Fruit fly (Drosophila melanogaster) whole organism, embryonic: Measurements from ENCODE around the gene CG18788.
A peak's percentile ranks its signal among the peaks of the same experiment; 100 is the strongest.

Source experiments
- Awh ChIP-seq: fragments of 200-800 bp; sonication (Bioruptor generic); IDR thresholded peaks from 2 replicates; pipeline ENCODE4, ENCODE4 v1.3.6; 2022; ENCODE audit warnings: missing biosample characterization, missing genetic modification characterization
- CG12071 ChIP-seq: fragments of 200-800 bp; sonication (Bioruptor generic); optimal IDR thresholded peaks from 3 replicates; lab custom pipeline; 2018; ENCODE audit warnings: missing biosample characterization, mild to moderate bottlenecking, missing genetic modification characterization
- CG13624 ChIP-seq: fragments of 200-800 bp; sonication (Bioruptor generic); optimal IDR thresholded peaks from 2 replicates; lab custom pipeline; 2016; ENCODE audit warnings: missing biosample characterization, missing genetic modification characterization
- CG13775 ChIP-seq: fragments of 200-800 bp; sonication (Bioruptor generic); optimal IDR thresholded peaks from 3 replicates; lab custom pipeline; 2017; ENCODE audit warnings: missing biosample characterization, mild to moderate bottlenecking, missing genetic modification characterization
- CG14710 ChIP-seq: fragments of 200-800 bp; sonication (Bioruptor generic); optimal IDR thresholded peaks from 3 replicates; lab custom pipeline; 2019; ENCODE audit warnings: missing biosample characterization, mild to moderate bottlenecking, missing genetic modification characterization, moderate library complexity
- CG15269 ChIP-seq: fragments of 200-800 bp; sonication (Bioruptor generic); optimal IDR thresholded peaks from 2 replicates; lab custom pipeline; 2018; ENCODE audit warnings: missing biosample characterization, mild to moderate bottlenecking, missing genetic modification characterization, moderate library complexity
- CG15696 ChIP-seq: fragments of 200-800 bp; sonication (Bioruptor generic); optimal IDR thresholded peaks from 2 replicates; lab custom pipeline; 2019; ENCODE audit warnings: missing biosample characterization, mild to moderate bottlenecking, missing genetic modification characterization, moderate library complexity
- CG16863 ChIP-seq: fragments of 200-800 bp; sonication (Bioruptor generic); optimal IDR thresholded peaks from 3 replicates; lab custom pipeline; 2016; ENCODE audit warnings: missing biosample characterization, missing genetic modification characterization
- CG17359 ChIP-seq: fragments of 200-800 bp; sonication (Bioruptor generic); optimal IDR thresholded peaks from 3 replicates; lab custom pipeline; 2018; ENCODE audit warnings: missing biosample characterization, mild to moderate bottlenecking, missing genetic modification characterization, moderate library complexity
- CG17361 ChIP-seq: fragments of 200-800 bp; sonication (Bioruptor generic); IDR thresholded peaks from 3 replicates; pipeline ENCODE4 v1.3.6; 2022; ENCODE audit warnings: missing biosample characterization, missing genetic modification characterization
- CG17385 ChIP-seq: fragments of 200-800 bp; sonication (Bioruptor generic); optimal IDR thresholded peaks from 3 replicates; lab custom pipeline; 2018; ENCODE audit warnings: missing biosample characterization, mild to moderate bottlenecking, missing genetic modification characterization
- CG17829 ChIP-seq: fragments of 200-800 bp; optimal IDR thresholded peaks from 2 replicates; lab custom pipeline; 2019; ENCODE audit warnings: missing biosample characterization, mild to moderate bottlenecking, missing genetic modification characterization, moderate library complexity
- CG18262 ChIP-seq: fragments of 200-800 bp; optimal IDR thresholded peaks from 3 replicates; lab custom pipeline; 2019; ENCODE audit warnings: missing biosample characterization, mild to moderate bottlenecking, missing genetic modification characterization, moderate library complexity
- CG2120 ChIP-seq: fragments of 200-800 bp; sonication (Bioruptor generic); optimal IDR thresholded peaks from 3 replicates; lab custom pipeline; 2016; ENCODE audit warnings: missing biosample characterization, missing genetic modification characterization
- CG2712 ChIP-seq: fragments of 200-800 bp; optimal IDR thresholded peaks from 3 replicates; lab custom pipeline; 2019; ENCODE audit warnings: missing biosample characterization, mild to moderate bottlenecking, missing genetic modification characterization, moderate library complexity
- CG2875 ChIP-seq: fragments of 200-800 bp; sonication (Bioruptor generic); optimal IDR thresholded peaks from 2 replicates; lab custom pipeline; 2017; ENCODE audit warnings: missing biosample characterization, mild to moderate bottlenecking, missing genetic modification characterization, missing genetic modification reagents
- CG3407 ChIP-seq: fragments of 200-800 bp; sonication (Bioruptor generic); optimal IDR thresholded peaks from 2 replicates; lab custom pipeline; 2018; ENCODE audit warnings: missing biosample characterization, mild to moderate bottlenecking, missing genetic modification characterization
- CG4424 ChIP-seq: fragments of 200-800 bp; sonication (Bioruptor generic); optimal IDR thresholded peaks from 3 replicates; lab custom pipeline; 2016; ENCODE audit warnings: missing biosample characterization, missing genetic modification characterization
- CG4730 ChIP-seq: fragments of 200-800 bp; sonication (Bioruptor generic); IDR thresholded peaks from 2 replicates; pipeline ENCODE4 v1.3.6; 2022; ENCODE audit warnings: missing biosample characterization, missing genetic modification characterization
- CG6791 ChIP-seq: fragments of 200-800 bp; sonication (Bioruptor generic); IDR thresholded peaks from 3 replicates; pipeline ENCODE4 v1.3.6; 2022; ENCODE audit warnings: missing biosample characterization, missing genetic modification characterization; ENCODE audit not compliant: partially characterized antibody
- CG7786 ChIP-seq: fragments of 200-800 bp; sonication (Bioruptor generic); optimal IDR thresholded peaks from 2 replicates; lab custom pipeline; 2016; ENCODE audit warnings: missing biosample characterization, missing genetic modification characterization
- CG8924 ChIP-seq: fragments of 200-800 bp; optimal IDR thresholded peaks from 3 replicates; lab custom pipeline; 2019; ENCODE audit warnings: missing biosample characterization, mild to moderate bottlenecking, missing genetic modification characterization, moderate library complexity
- CHES-1-like ChIP-seq: fragments of 200-800 bp; sonication (Bioruptor generic); optimal IDR thresholded peaks from 2 replicates; lab custom pipeline; 2016; ENCODE audit warnings: missing biosample characterization, missing genetic modification characterization
- D ChIP-seq, 2 experiments: fragments of 200-800 bp in 1 of 2; fragments of >200 bp in 1 of 2; sonication (Bioruptor generic) in 1 of 2; optimal IDR thresholded peaks; 2 replicates in 1 of 2; 3 replicates in 1 of 2; lab custom pipeline; 2017; ENCODE audit warnings: mild to moderate bottlenecking in 1 of 2, missing biosample characterization in 1 of 2, missing genetic modification characterization in 1 of 2, missing genetic modification reagents in 1 of 2
- Dfd ChIP-seq, 2 experiments: fragments of >200 bp; optimal IDR thresholded peaks; 2 replicates each; lab custom pipeline; 2017; ENCODE audit warnings: missing biosample characterization in 2 of 2, missing genetic modification characterization in 2 of 2
- Eip74EF ChIP-seq, 2 experiments: fragments of 200-800 bp in 1 of 2; fragments of >200 bp in 1 of 2; sonication (Bioruptor generic) in 1 of 2; optimal IDR thresholded peaks; 2 replicates each; lab custom pipeline; 2017 to 2019; ENCODE audit warnings: missing biosample characterization in 2 of 2, missing genetic modification characterization in 2 of 2, mild to moderate bottlenecking in 1 of 2, moderate library complexity in 1 of 2
- Fer2 ChIP-seq: fragments of 200-800 bp; sonication (Bioruptor generic); optimal IDR thresholded peaks from 2 replicates; lab custom pipeline; 2018; ENCODE audit warnings: missing biosample characterization, mild to moderate bottlenecking, missing genetic modification characterization, moderate library complexity
- HHEX ChIP-seq: fragments of 200-800 bp; sonication (Bioruptor generic); optimal IDR thresholded peaks from 3 replicates; lab custom pipeline; 2017; ENCODE audit warnings: missing biosample characterization, mild to moderate bottlenecking, missing genetic modification characterization, missing genetic modification reagents
- Hmx ChIP-seq: fragments of 200-800 bp; sonication (Bioruptor generic); optimal IDR thresholded peaks from 2 replicates; lab custom pipeline; 2016; ENCODE audit warnings: missing biosample characterization, missing genetic modification characterization
- Hr3 ChIP-seq: fragments of 200-800 bp; sonication (Bioruptor generic); optimal IDR thresholded peaks from 3 replicates; lab custom pipeline; 2016; ENCODE audit warnings: missing biosample characterization, missing genetic modification characterization
- Lhr ChIP-seq: fragments of 200-800 bp; sonication (Bioruptor generic); optimal IDR thresholded peaks from 3 replicates; lab custom pipeline; 2017; ENCODE audit warnings: mild to moderate bottlenecking, missing biosample characterization, missing genetic modification reagents, missing genetic modification characterization
- MESR4 ChIP-seq: fragments of 200-800 bp; sonication (Bioruptor generic); optimal IDR thresholded peaks from 2 replicates; lab custom pipeline; 2018; ENCODE audit warnings: missing biosample characterization, mild to moderate bottlenecking, missing genetic modification characterization, moderate library complexity
- Mrtf ChIP-seq: fragments of 200-800 bp; sonication (Bioruptor generic); IDR thresholded peaks from 3 replicates; pipeline ENCODE4 v1.3.6; 2022; ENCODE audit warnings: missing biosample characterization, missing genetic modification characterization
- Ssrp ChIP-seq: fragments of 200-800 bp; sonication (Bioruptor generic); optimal IDR thresholded peaks from 2 replicates; lab custom pipeline; 2018; ENCODE audit warnings: missing biosample characterization, mild to moderate bottlenecking, missing genetic modification characterization, moderate library complexity
- Stat92E ChIP-seq, 3 experiments: fragments of >200 bp in 2 of 3; fragments of 200-800 bp in 1 of 3; sonication (Bioruptor generic) in 1 of 3; optimal IDR thresholded peaks; 2 replicates each; lab custom pipeline; 2017 to 2019; ENCODE audit warnings: missing biosample characterization in 3 of 3, missing genetic modification characterization in 3 of 3, mild to moderate bottlenecking in 1 of 3, moderate library complexity in 1 of 3
- bowl ChIP-seq: fragments of 200-800 bp; sonication (Bioruptor generic); IDR thresholded peaks from 2 replicates; pipeline ENCODE4 v1.3.6; 2022; ENCODE audit warnings: missing biosample characterization, missing genetic modification characterization
- btn ChIP-seq: fragments of 200-800 bp; sonication (Bioruptor generic); optimal IDR thresholded peaks from 2 replicates; lab custom pipeline; 2016; ENCODE audit warnings: missing biosample characterization, missing genetic modification characterization
- cad ChIP-seq: fragments of >200 bp; optimal IDR thresholded peaks from 2 replicates; lab custom pipeline; 2017; ENCODE audit warnings: missing biosample characterization, missing genetic modification characterization
- ci ChIP-seq: fragments of 200-800 bp; sonication (Bioruptor generic); IDR thresholded peaks from 3 replicates; pipeline ENCODE4 v1.3.6; 2022; ENCODE audit warnings: missing biosample characterization, missing genetic modification characterization
- corto ChIP-seq: fragments of 200-800 bp; sonication (Bioruptor generic); optimal IDR thresholded peaks from 2 replicates; lab custom pipeline; 2016; ENCODE audit warnings: missing biosample characterization, mild to moderate bottlenecking, missing genetic modification characterization, moderate library complexity
- danr ChIP-seq: fragments of 200-800 bp; sonication (Bioruptor generic); IDR thresholded peaks from 2 replicates; pipeline ENCODE4 v1.3.6; 2022; ENCODE audit warnings: missing biosample characterization, missing genetic modification characterization
- kah ChIP-seq: fragments of 200-800 bp; sonication (Bioruptor generic); optimal IDR thresholded peaks from 2 replicates; lab custom pipeline; 2018; ENCODE audit warnings: missing biosample characterization, mild to moderate bottlenecking, missing genetic modification characterization
- sens ChIP-seq: fragments of 200-800 bp; sonication (Bioruptor generic); peaks from one replicate; lab custom pipeline; 2016; ENCODE audit warnings: missing biosample characterization, missing genetic modification characterization
- sisA ChIP-seq: fragments of 200-800 bp; sonication (Bioruptor generic); IDR thresholded peaks from 2 replicates; pipeline ENCODE4 v1.3.6; 2022; ENCODE audit warnings: missing biosample characterization, missing genetic modification characterization
- sqz ChIP-seq: fragments of 200-800 bp; sonication (Bioruptor generic); optimal IDR thresholded peaks from 3 replicates; lab custom pipeline; 2018; ENCODE audit warnings: missing biosample characterization, mild to moderate bottlenecking, missing genetic modification characterization
- sr ChIP-seq: fragments of 200-800 bp; sonication (Bioruptor generic); IDR thresholded peaks from 3 replicates; pipeline ENCODE4 v1.3.6; 2022; ENCODE audit warnings: missing biosample characterization, missing genetic modification characterization
- stc ChIP-seq: fragments of 200-800 bp; sonication (Bioruptor generic); IDR thresholded peaks from 2 replicates; pipeline ENCODE4 v1.3.6; 2022; ENCODE audit warnings: missing biosample characterization, missing genetic modification characterization
- trem ChIP-seq: fragments of 200-800 bp; optimal IDR thresholded peaks from 3 replicates; lab custom pipeline; 2019; ENCODE audit warnings: missing biosample characterization, mild to moderate bottlenecking, missing genetic modification characterization, moderate library complexity
- usp ChIP-seq: fragments of >200 bp; optimal IDR thresholded peaks from 2 replicates; lab custom pipeline; 2017; ENCODE audit warnings: missing biosample characterization, missing genetic modification characterization

CG18788 gene

DNA sequence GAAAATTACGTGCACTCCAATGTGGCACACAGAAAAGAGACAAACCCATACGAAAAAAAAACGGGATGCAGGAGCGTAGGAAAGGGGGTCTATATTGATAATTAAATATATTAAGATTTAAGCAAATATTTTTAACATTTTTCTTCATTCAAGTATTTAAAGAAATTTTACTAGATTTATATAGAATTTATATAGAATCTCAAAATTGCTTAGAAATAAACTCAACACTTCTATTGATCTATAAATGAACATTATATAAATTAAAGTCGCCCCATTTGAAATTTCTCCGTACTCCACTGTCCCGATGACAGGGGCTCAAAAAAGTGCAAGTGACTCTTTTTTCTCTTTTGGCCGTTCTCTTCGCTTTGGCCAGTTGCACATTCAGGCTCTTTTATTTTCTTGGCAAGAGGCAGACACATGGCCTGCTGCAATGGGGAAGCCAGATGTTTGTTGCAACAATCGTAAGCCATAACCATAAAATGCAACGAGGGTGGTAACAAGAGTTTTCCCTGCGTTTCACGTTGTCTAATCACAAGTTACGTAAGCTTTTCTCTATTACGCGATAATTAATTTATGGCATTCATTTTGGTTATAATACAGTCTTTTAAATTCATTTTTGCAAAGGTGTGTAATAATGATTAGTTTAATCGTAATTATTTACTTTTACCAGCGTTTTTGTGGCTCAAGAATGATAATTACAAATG lies 31.8 kb downstream of the CG18788 start (continued):
- TF ChIP-seq sisA (GFP tag; lab: Robert Waterston, UW) (no peak), CG6791 (GFP tag; lab: Robert Waterston, UW) (no peak), Stat92E (GFP tag; optimal IDR thresholded peaks at IDR 0.05; lab: Kevin White, UChicago) (no peak), HHEX (no peak), corto (GFP tag; lab: Kevin White, UChicago) (peak; percentile 15), CG18262 (tag; lab: Kevin White, UChicago) (peak; percentile 79), CG15269 (no peak), Lhr (no peak), stc (GFP tag; lab: Robert Waterston, UW) (no peak), Mrtf (GFP tag; lab: Robert Waterston, UW) (no peak), trem (peak; percentile 23), Fer2 (tag; lab: Kevin White, UChicago) (no peak), CG4424 (GFP tag; lab: Kevin White, UChicago) (peak; percentile 26), CG16863 (GFP tag; lab: Kevin White, UChicago) (no peak), CG17829 (peak; percentile 71), Eip74EF (GFP tag; optimal IDR thresholded peaks at IDR 0.05; lab: Kevin White, UChicago) (no peak), CHES-1-like (no peak), CG17359 (tag; lab: Kevin White, UChicago) (peak; percentile 30), CG4730 (GFP tag; lab: Robert Waterston, UW) (no peak), danr (no peak), CG2712 (tag; lab: Kevin White, UChicago) (peak; percentile 75), CG2875 (GFP tag; lab: Kevin White, UChicago) (peak; percentile 32), Dfd (GFP tag; optimal IDR thresholded peaks at IDR 0.05; lab: Kevin White, UChicago) (no peak), CG13624 (no peak), kah (GFP tag; lab: Kevin White, UChicago) (no peak), Hmx (GFP tag; lab: Kevin White, UChicago) (no peak), MESR4 (GFP tag; lab: Kevin White, UChicago) (no peak), cad (GFP tag; lab: Kevin White, UChicago) (peak; percentile 53), usp (GFP tag; lab: Kevin White, UChicago) (no peak), sens (peak; percentile 75), CG17385 (GFP tag; lab: Kevin White, UChicago) (peak; percentile 9), Ssrp (tag; lab: Kevin White, UChicago) (peak; percentile 49), CG12071 (GFP tag; lab: Kevin White, UChicago) (no peak), ci (GFP tag; lab: Robert Waterston, UW) (no peak), CG7786 (GFP tag; lab: Kevin White, UChicago) (no peak), CG2120 (GFP tag; lab: Kevin White, UChicago) (no peak), sqz (GFP tag; lab: Kevin White, UChicago) (peak; percentile 89), CG14710 (tag; lab: Kevin White, UChicago) (peak; percentile 71), sr (GFP tag; lab: Robert Waterston, UW) (no peak), bowl (no peak), CG15696 (peak; percentile 87), Hr3 (peak; percentile 24), CG8924 (tag; lab: Kevin White, UChicago) (peak; percentile 53), CG13775 (GFP tag; lab: Kevin White, UChicago) (peak; percentile 12), btn (GFP tag; lab: Kevin White, UChicago) (no peak), D (optimal IDR thresholded peaks at IDR 0.05; lab: Kevin White, UChicago) (no peak), D (GFP tag; optimal IDR thresholded peaks at IDR 0.05; lab: Kevin White, UChicago) (peak; percentile 46), Awh (no peak), CG17361 (GFP tag; lab: Robert Waterston, UW) (peak; percentile 63), CG3407 (GFP tag; lab: Kevin White, UChicago) (peak; percentile 6)
